Fruit fly (Drosophila melanogaster): ENCODE results near the gene LPCAT.
A peak's percentile ranks its signal among the peaks of the same experiment; 100 is the strongest.

Gene LPCAT

dm6 chrX:9599158-9600082 lies 19.6 kb upstream of the LPCAT start:
- TF ChIP-seq dl (GFP tag; optimal IDR thresholded peaks at IDR 0.05; ENCODE audit: insufficient read depth in 1 of 2, partially characterized antibody in 2 of 2) (no peak), Rel (GFP tag; optimal IDR thresholded peaks at IDR 0.05) (no peak), Rel (tag; optimal IDR thresholded peaks at IDR 0.05) (peak; percentile 2), rgr (GFP tag; optimal IDR thresholded peaks at IDR 0.05) (no peak), h (GFP tag; optimal IDR thresholded peaks at IDR 0.05) (peak; percentile 28), Dif (GFP tag; optimal IDR thresholded peaks at IDR 0.05; ENCODE audit: partially characterized antibody) (peak; percentile 55)

dm6 chrX:9598106-9598505 lies 18.3 kb upstream of the LPCAT start:
- TF ChIP-seq h (GFP tag; optimal IDR thresholded peaks at IDR 0.05) (peak; percentile 21), GATAd (GFP tag; optimal IDR thresholded peaks at IDR 0.05) (no peak), ey (GFP tag; optimal IDR thresholded peaks at IDR 0.05) (no peak), Rel (GFP tag; optimal IDR thresholded peaks at IDR 0.05) (no peak), Rel (tag; optimal IDR thresholded peaks at IDR 0.05) (peak; percentile 89), Vsx2 (GFP tag; optimal IDR thresholded peaks at IDR 0.05; ENCODE audit: partially characterized antibody) (no peak)

dm6 chrX:9595312-9595931 lies 15.6 kb upstream of the LPCAT start:
- TF ChIP-seq Abd-B (GFP tag; optimal IDR thresholded peaks at IDR 0.05) = no peak
- no peak for TF ChIP-seq Hr83 (GFP tag; optimal IDR thresholded peaks at IDR 0.05; ENCODE audit: poor library complexity, severe bottlenecking)
- no peak for TF ChIP-seq foxo (GFP tag; optimal IDR thresholded peaks at IDR 0.05)
- no peak for TF ChIP-seq usp (GFP tag; optimal IDR thresholded peaks at IDR 0.05)
- no peak for TF ChIP-seq CrebA (GFP tag; optimal IDR thresholded peaks at IDR 0.05; ENCODE audit: borderline replicate concordance)
- TF ChIP-seq lola (GFP tag; optimal IDR thresholded peaks at IDR 0.05) = no peak
- TF ChIP-seq Myc (optimal IDR thresholded peaks at IDR 0.05) = no peak
- no peak for TF ChIP-seq OdsH (GFP tag; optimal IDR thresholded peaks at IDR 0.05)

DNA sequence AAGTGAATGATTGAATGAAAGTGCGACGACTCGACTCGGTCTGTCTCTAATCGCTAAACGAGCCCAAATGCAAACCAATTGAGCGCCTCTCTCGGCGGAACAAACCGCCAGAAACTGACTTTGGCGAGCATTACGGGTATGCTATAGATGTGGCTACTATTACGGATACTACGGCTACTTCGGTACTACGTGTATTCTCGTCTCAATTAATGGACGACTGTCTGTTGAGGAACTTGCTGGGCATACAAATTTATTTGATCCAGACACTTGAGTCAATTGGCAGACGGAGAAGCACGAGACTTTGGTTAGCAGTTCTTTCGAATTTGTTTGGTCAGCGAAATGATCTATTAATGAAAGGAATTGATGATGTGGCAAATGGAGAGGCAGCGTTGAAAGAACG lies 14.7 kb upstream of the LPCAT start:
- TF ChIP-seq Hr78 (GFP tag; optimal IDR thresholded peaks at IDR 0.05) = no peak
- no peak for TF ChIP-seq sage (GFP tag; optimal IDR thresholded peaks at IDR 0.05)
- no peak for TF ChIP-seq Abd-B (GFP tag; optimal IDR thresholded peaks at IDR 0.05)

DNA sequence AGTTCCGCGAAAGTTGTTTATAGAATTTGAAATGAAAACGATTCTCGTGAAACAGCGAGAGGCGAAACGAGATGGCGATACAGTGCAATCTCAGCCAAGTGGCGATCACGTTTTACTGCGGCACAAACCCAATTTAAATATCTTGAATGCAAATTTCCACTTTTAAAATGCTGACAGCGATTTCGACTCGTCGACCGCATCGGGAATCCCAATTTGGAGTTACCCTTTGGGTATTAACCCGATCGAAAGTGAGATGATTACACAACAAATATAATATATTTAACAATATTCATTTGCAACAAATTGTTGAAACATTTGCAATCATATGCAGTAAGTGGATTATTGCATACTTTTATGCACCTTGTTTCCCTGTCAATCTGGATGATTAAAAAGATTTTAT lies 10.8 kb upstream of the LPCAT start:
- TF ChIP-seq Rel (GFP tag; optimal IDR thresholded peaks at IDR 0.05) (no peak), Rel (tag; optimal IDR thresholded peaks at IDR 0.05) (peak; percentile 93), tai (GFP tag; optimal IDR thresholded peaks at IDR 0.05) (no peak)

DNA sequence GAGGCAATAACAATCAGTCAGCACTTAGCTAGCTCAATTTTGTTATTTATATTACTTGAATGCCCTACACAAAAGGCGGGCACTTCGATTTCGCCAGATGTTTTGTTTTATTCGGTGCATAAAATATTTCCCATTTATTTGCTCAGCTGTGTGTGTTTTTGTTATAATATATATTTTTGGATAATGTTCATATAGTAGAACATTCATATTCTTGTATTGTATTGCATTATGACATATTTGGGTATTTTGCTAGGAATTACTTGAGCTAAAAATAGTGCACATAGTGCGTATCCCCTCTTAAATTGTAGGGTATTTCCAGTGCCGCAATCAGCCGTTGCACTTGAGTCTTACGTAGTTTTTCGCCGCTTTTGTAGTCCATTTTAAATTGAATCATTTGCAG lies 10.1 kb upstream of the LPCAT start:
- peak; percentile 24 for TF ChIP-seq OdsH (GFP tag; optimal IDR thresholded peaks at IDR 0.05)
- no peak for TF ChIP-seq Hr78 (GFP tag; optimal IDR thresholded peaks at IDR 0.05)
- no peak for TF ChIP-seq Mio (GFP tag; optimal IDR thresholded peaks at IDR 0.05)
- peak; percentile 48 for TF ChIP-seq brk (GFP tag; optimal IDR thresholded peaks at IDR 0.05)
- peak; percentile 61 for TF ChIP-seq rgr (GFP tag; optimal IDR thresholded peaks at IDR 0.05)
- peak; percentile 7 for TF ChIP-seq sage (GFP tag; optimal IDR thresholded peaks at IDR 0.05)
- TF ChIP-seq fru (GFP tag; optimal IDR thresholded peaks at IDR 0.05) = peak; percentile 45
- no peak for TF ChIP-seq GATAd (GFP tag; optimal IDR thresholded peaks at IDR 0.05)
- TF ChIP-seq CG9705 (GFP tag; optimal IDR thresholded peaks at IDR 0.05) = no peak
- TF ChIP-seq foxo (GFP tag; optimal IDR thresholded peaks at IDR 0.05) = peak in 1 of 2 experiments; percentile 70
- no peak for TF ChIP-seq dsf (GFP tag; optimal IDR thresholded peaks at IDR 0.05; ENCODE audit: borderline replicate concordance)
- TF ChIP-seq Sp1 (GFP tag; optimal IDR thresholded peaks at IDR 0.05) = peak; percentile 63
- TF ChIP-seq ey (GFP tag; optimal IDR thresholded peaks at IDR 0.05) = peak; percentile 52
- peak; percentile 16 for TF ChIP-seq Hnf4 (GFP tag; optimal IDR thresholded peaks at IDR 0.05)
- TF ChIP-seq lola (GFP tag; optimal IDR thresholded peaks at IDR 0.05) = no peak
- TF ChIP-seq Abd-B (GFP tag; optimal IDR thresholded peaks at IDR 0.05) = no peak
- no peak for TF ChIP-seq pan (optimal IDR thresholded peaks at IDR 0.05)
- TF ChIP-seq dl (GFP tag; optimal IDR thresholded peaks at IDR 0.05; ENCODE audit: insufficient read depth in 1 of 2, partially characterized antibody in 2 of 2) = no peak
- no peak for TF ChIP-seq N (GFP tag; optimal IDR thresholded peaks at IDR 0.05)
- peak; percentile 30 for TF ChIP-seq woc (GFP tag; optimal IDR thresholded peaks at IDR 0.05)
- peak; percentile 43 for TF ChIP-seq dmrt93B (GFP tag; optimal IDR thresholded peaks at IDR 0.05)
- TF ChIP-seq Hr83 (GFP tag; optimal IDR thresholded peaks at IDR 0.05; ENCODE audit: poor library complexity, severe bottlenecking) = no peak
- TF ChIP-seq Rel (GFP tag; optimal IDR thresholded peaks at IDR 0.05) = no peak
- no peak for TF ChIP-seq Rel (tag; optimal IDR thresholded peaks at IDR 0.05)
- no peak for TF ChIP-seq tai (GFP tag; optimal IDR thresholded peaks at IDR 0.05)
- TF ChIP-seq sv (GFP tag; optimal IDR thresholded peaks at IDR 0.05) = peak; percentile 27
- no peak for TF ChIP-seq Jra (GFP tag; optimal IDR thresholded peaks at IDR 0.05)
- no peak for TF ChIP-seq usp (GFP tag; optimal IDR thresholded peaks at IDR 0.05)
- TF ChIP-seq br (GFP tag; optimal IDR thresholded peaks at IDR 0.05) = peak; percentile 50
- no peak for TF ChIP-seq CrebA (GFP tag; optimal IDR thresholded peaks at IDR 0.05; ENCODE audit: borderline replicate concordance)
- peak; percentile 65 for TF ChIP-seq h (GFP tag; optimal IDR thresholded peaks at IDR 0.05)
- TF ChIP-seq Myc (optimal IDR thresholded peaks at IDR 0.05) = no peak
- TF ChIP-seq Dfd (GFP tag; optimal IDR thresholded peaks at IDR 0.05) = no peak
